Fruit fly (Drosophila melanogaster) whole organism, wandering third instar larva: ENCODE results near the gene EndoU.

Experiments
- OdsH ChIP-seq: fragments of 200-800 bp; sonication (Bioruptor generic); optimal IDR thresholded peaks from 2 replicates; lab custom pipeline; 2016; ENCODE audit warnings: missing biosample characterization, mild to moderate bottlenecking, missing genetic modification characterization
- brk ChIP-seq: fragments of 200-800 bp; sonication (Bioruptor generic); optimal IDR thresholded peaks from 2 replicates; lab custom pipeline; 2016; ENCODE audit warnings: missing biosample characterization, mild to moderate bottlenecking, missing genetic modification characterization
- dmrt93B ChIP-seq: fragments of 200-800 bp; sonication (Bioruptor generic); optimal IDR thresholded peaks from 2 replicates; lab custom pipeline; 2018; ENCODE audit warnings: missing biosample characterization, mild to moderate bottlenecking, missing genetic modification characterization
- h ChIP-seq: fragments of 200-800 bp; sonication (Bioruptor generic); optimal IDR thresholded peaks from 3 replicates; lab custom pipeline; 2016; ENCODE audit warnings: missing biosample characterization, mild to moderate bottlenecking, missing genetic modification characterization
- pan ChIP-seq: fragments of >200 bp; optimal IDR thresholded peaks from 2 replicates; lab custom pipeline; 2017
- tai ChIP-seq: sonication (Bioruptor generic); optimal IDR thresholded peaks from 2 replicates; lab custom pipeline; 2016; ENCODE audit warnings: missing biosample characterization, missing genetic modification characterization
- usp ChIP-seq: fragments of >200 bp; optimal IDR thresholded peaks from 2 replicates; lab custom pipeline; 2017; ENCODE audit warnings: missing biosample characterization, missing genetic modification characterization

dm6 chr3R:15919367-15920228 is 11.4 kb downstream of the EndoU start:
- TF ChIP-seq h (GFP tag; lab: Kevin White, UChicago): peak; percentile 95
- TF ChIP-seq tai (GFP tag; lab: Kevin White, UChicago): no peak
- TF ChIP-seq brk (GFP tag; lab: Kevin White, UChicago): no peak
- TF ChIP-seq pan (lab: Kevin White, UChicago): no peak
- no peak for TF ChIP-seq usp (GFP tag; lab: Kevin White, UChicago)
- TF ChIP-seq dmrt93B (GFP tag; lab: Kevin White, UChicago): peak; percentile 83
- TF ChIP-seq OdsH (GFP tag; lab: Kevin White, UChicago): peak; percentile 93
